Fruit fly (Drosophila melanogaster): ENCODE measurements around the gene 5PtaseI.

DNA sequence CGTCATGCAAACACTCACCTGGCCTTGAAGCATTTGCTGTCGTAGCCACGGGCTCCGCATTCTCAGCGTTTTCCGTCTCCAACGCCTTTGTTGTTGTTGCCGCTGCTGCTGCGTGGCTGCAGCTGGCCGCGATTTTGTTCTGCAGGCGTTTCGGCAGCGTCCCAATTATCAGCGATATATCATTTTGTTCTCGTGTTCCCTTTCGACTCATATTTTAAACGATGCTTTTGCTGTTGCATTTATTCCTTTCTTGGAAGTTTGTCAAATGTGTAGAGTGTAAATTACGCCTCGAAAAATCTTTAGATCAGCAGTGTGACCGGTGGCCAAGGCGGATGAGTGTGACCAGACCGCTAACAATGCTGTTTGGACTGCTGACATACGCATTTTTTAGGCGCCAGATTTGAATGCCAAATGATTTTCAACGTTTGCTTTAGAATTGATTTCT is 11.8 kb downstream of the 5PtaseI start, which contains the start of gene Smg6:
- no peak for TF ChIP-seq CG8478 (optimal IDR thresholded peaks at IDR 0.05)
- TF ChIP-seq CTCF (optimal IDR thresholded peaks at IDR 0.05): peak in 1 of 2 experiments; percentile 18

All from S2 (cell line).